ENCODE assay signal across 6 fruit fly cellular contexts in genomic region chrX:15886411-15887246, dm6.
TF ChIP-seq lines count a peak whose summit lies in the region.

No protein-coding gene starts in this region.

- peak; percentile 55 for TF ChIP-seq CTCF in whole organism, embryonic (GFP tag; optimal IDR thresholded peaks at IDR 0.05; lab: Kevin White, UChicago)

TF ChIP-seq in Kc167, 6 proteins besides CTCF, POLR2A, EP300 and RAD21:
- TF ChIP-seq Myc (optimal IDR thresholded peaks at IDR 0.05; lab: Kevin White, UChicago), result no peak
- TF ChIP-seq psq (optimal IDR thresholded peaks at IDR 0.05; lab: Kevin White, UChicago), result peak; percentile 85
- TF ChIP-seq Sin3A (optimal IDR thresholded peaks at IDR 0.05; lab: Kevin White, UChicago), result no peak
- no peak for TF ChIP-seq h (optimal IDR thresholded peaks at IDR 0.05; lab: Kevin White, UChicago)

TF ChIP-seq in whole organism, adult, 20 proteins besides CTCF, POLR2A, EP300 and RAD21 (continues in another document):
- TF ChIP-seq Crg-1 (GFP tag; optimal IDR thresholded peaks at IDR 0.05; lab: Kevin White, UChicago) (peak; percentile 53), Mnt (GFP tag; optimal IDR thresholded peaks at IDR 0.05; lab: Kevin White, UChicago) (peak; percentile 78), CG7101 (tag; optimal IDR thresholded peaks at IDR 0.05; lab: Kevin White, UChicago) (peak; percentile 67), toe (GFP tag; optimal IDR thresholded peaks at IDR 0.05; lab: Kevin White, UChicago) (no peak), CG12768 (GFP tag; optimal IDR thresholded peaks at IDR 0.05; lab: Kevin White, UChicago) (peak; percentile 37), cic (GFP tag; optimal IDR thresholded peaks at IDR 0.05; lab: Kevin White, UChicago) (peak; percentile 93), CG5204 (GFP tag; optimal IDR thresholded peaks at IDR 0.05; lab: Kevin White, UChicago) (no peak), Hr96 (GFP tag; optimal IDR thresholded peaks at IDR 0.05; lab: Kevin White, UChicago) (no peak), bab1 (GFP tag; optimal IDR thresholded peaks at IDR 0.05; lab: Kevin White, UChicago) (peak; percentile 43), CG1620 (GFP tag; optimal IDR thresholded peaks at IDR 0.05; lab: Kevin White, UChicago) (peak; percentile 42), cnc (optimal IDR thresholded peaks at IDR 0.05; lab: Kevin White, UChicago) (no peak), ovo (GFP tag; optimal IDR thresholded peaks at IDR 0.05; lab: Kevin White, UChicago) (no peak), CG33017 (tag; optimal IDR thresholded peaks at IDR 0.05; lab: Kevin White, UChicago) (peak; percentile 63), CG14711 (tag; optimal IDR thresholded peaks at IDR 0.05; lab: Kevin White, UChicago) (peak; percentile 58), Clk (GFP tag; optimal IDR thresholded peaks at IDR 0.05; lab: Kevin White, UChicago) (no peak), CG11617 (GFP tag; optimal IDR thresholded peaks at IDR 0.05; lab: Kevin White, UChicago) (peak; percentile 88), CG7045 (GFP tag; optimal IDR thresholded peaks at IDR 0.05; lab: Kevin White, UChicago) (no peak), pad (GFP tag; optimal IDR thresholded peaks at IDR 0.05; lab: Kevin White, UChicago) (peak; percentile 2)

TF ChIP-seq in whole organism, embryonic, 481 proteins besides CTCF, POLR2A, EP300 and RAD21 (continues in another document):
- TF ChIP-seq CG8089 (GFP tag; optimal IDR thresholded peaks at IDR 0.05; lab: Kevin White, UChicago) (no peak), CG10654 (GFP tag; optimal IDR thresholded peaks at IDR 0.05; lab: Kevin White, UChicago) (no peak), tup (GFP tag; optimal IDR thresholded peaks at IDR 0.05; lab: Kevin White, UChicago) (no peak), CG4707 (GFP tag; optimal IDR thresholded peaks at IDR 0.05; lab: Kevin White, UChicago) (no peak), HHEX (GFP tag; optimal IDR thresholded peaks at IDR 0.05; lab: Kevin White, UChicago) (no peak), gem (tag; optimal IDR thresholded peaks at IDR 0.05; lab: Kevin White, UChicago) (no peak), CG8765 (GFP tag; IDR thresholded peaks at IDR 0.05; lab: Robert Waterston, UW) (no peak), pfk (GFP tag; optimal IDR thresholded peaks at IDR 0.05; lab: Kevin White, UChicago) (no peak), CG11456 (GFP tag; IDR thresholded peaks at IDR 0.05; lab: Robert Waterston, UW) (no peak), Hsf (GFP tag; optimal IDR thresholded peaks at IDR 0.05; lab: Kevin White, UChicago) (no peak), CG11696 (GFP tag; IDR thresholded peaks at IDR 0.05; lab: Robert Waterston, UW) (no peak), CG1602 (GFP tag; optimal IDR thresholded peaks at IDR 0.05; lab: Kevin White, UChicago) (no peak), bcd (GFP tag; optimal IDR thresholded peaks at IDR 0.05; lab: Kevin White, UChicago) (no peak), CG10321 (GFP tag; IDR thresholded peaks at IDR 0.05; lab: Robert Waterston, UW) (peak; percentile 93), NC2α (GFP tag; optimal IDR thresholded peaks at IDR 0.05; lab: Kevin White, UChicago) (no peak), CG8924 (tag; optimal IDR thresholded peaks at IDR 0.05; lab: Kevin White, UChicago) (peak; percentile 13), bsh (GFP tag; optimal IDR thresholded peaks at IDR 0.05; lab: Kevin White, UChicago) (peak in 1 of 2 experiments; percentile 95), Dek (tag; optimal IDR thresholded peaks at IDR 0.05; lab: Kevin White, UChicago) (no peak), usp (GFP tag; optimal IDR thresholded peaks at IDR 0.05; lab: Kevin White, UChicago) (no peak)

TF ChIP-seq in whole organism, prepupa, 60 proteins besides CTCF, POLR2A, EP300 and RAD21 (continues in another document):
- TF ChIP-seq CG6854 (GFP tag; optimal IDR thresholded peaks at IDR 0.05; lab: Kevin White, UChicago) (peak; percentile 89), Ets21C (GFP tag; optimal IDR thresholded peaks at IDR 0.05; lab: Kevin White, UChicago) (no peak), CG15336 (GFP tag; IDR thresholded peaks at IDR 0.05; lab: Robert Waterston, UW) (peak; percentile 91), achi (GFP tag; optimal IDR thresholded peaks at IDR 0.05; lab: Kevin White, UChicago) (no peak), Eip78C (GFP tag; lab: Kevin White, UChicago) (peak; percentile 76), CG34406 (GFP tag; optimal IDR thresholded peaks at IDR 0.05; lab: Kevin White, UChicago) (peak; percentile 74), CG6808 (GFP tag; optimal IDR thresholded peaks at IDR 0.05; lab: Kevin White, UChicago) (peak; percentile 94), fd59A (GFP tag; optimal IDR thresholded peaks at IDR 0.05; lab: Kevin White, UChicago) (peak; percentile 68), Sox102F (GFP tag; optimal IDR thresholded peaks at IDR 0.05; lab: Kevin White, UChicago) (no peak), CG6792 (GFP tag; optimal IDR thresholded peaks at IDR 0.05; lab: Kevin White, UChicago) (peak; percentile 39), fd85E (GFP tag; optimal IDR thresholded peaks at IDR 0.05; lab: Kevin White, UChicago) (peak; percentile 43), Hr38 (GFP tag; optimal IDR thresholded peaks at IDR 0.05; lab: Kevin White, UChicago) (no peak), Blimp-1 (GFP tag; optimal IDR thresholded peaks at IDR 0.05; lab: Kevin White, UChicago) (no peak), CG10631 (GFP tag; optimal IDR thresholded peaks at IDR 0.05; lab: Kevin White, UChicago) (no peak), topi (GFP tag; optimal IDR thresholded peaks at IDR 0.05; lab: Kevin White, UChicago) (no peak), CG11762 (GFP tag; optimal IDR thresholded peaks at IDR 0.05; lab: Kevin White, UChicago; ENCODE audit: insufficient read depth) (peak; percentile 46), Eip93F (GFP tag; optimal IDR thresholded peaks at IDR 0.05; lab: Kevin White, UChicago) (peak; percentile 79), CG6163 (GFP tag; IDR thresholded peaks at IDR 0.05; lab: Robert Waterston, UW) (peak; percentile 98), fkh (GFP tag; optimal IDR thresholded peaks at IDR 0.05; lab: Kevin White, UChicago) (peak; percentile 87)

TF ChIP-seq in whole organism, pupa, 21 proteins besides CTCF, POLR2A, EP300 and RAD21 (continues in another document):
- TF ChIP-seq fd96Ca (GFP tag; IDR thresholded peaks at IDR 0.05; lab: Robert Waterston, UW) (peak; percentile 91), Ets98B (GFP tag; IDR thresholded peaks at IDR 0.05; lab: Robert Waterston, UW) (peak; percentile 94), CG10348 (GFP tag; IDR thresholded peaks at IDR 0.05; lab: Robert Waterston, UW) (no peak), CG15710 (tag; optimal IDR thresholded peaks at IDR 0.05; lab: Kevin White, UChicago) (peak; percentile 91), CG32121 (GFP tag; IDR thresholded peaks at IDR 0.05; lab: Robert Waterston, UW) (peak; percentile 91), Snoo (tag; optimal IDR thresholded peaks at IDR 0.05; lab: Kevin White, UChicago) (peak; percentile 54), CG8301 (tag; optimal IDR thresholded peaks at IDR 0.05; lab: Kevin White, UChicago) (peak; percentile 81), CG34367 (tag; optimal IDR thresholded peaks at IDR 0.05; lab: Kevin White, UChicago) (peak; percentile 94), CG4496 (GFP tag; IDR thresholded peaks at IDR 0.05; lab: Robert Waterston, UW) (peak; percentile 94), CG8159 (tag; optimal IDR thresholded peaks at IDR 0.05; lab: Kevin White, UChicago) (peak; percentile 86), rn (GFP tag; IDR thresholded peaks at IDR 0.05; lab: Robert Waterston, UW) (peak; percentile 57), CG14655 (GFP tag; optimal IDR thresholded peaks at IDR 0.05; lab: Kevin White, UChicago) (peak; percentile 34), CG9948 (tag; optimal IDR thresholded peaks at IDR 0.05; lab: Kevin White, UChicago) (peak; percentile 79), CG17806 (tag; optimal IDR thresholded peaks at IDR 0.05; lab: Kevin White, UChicago) (peak; percentile 84), Pif1B (GFP tag; optimal IDR thresholded peaks at IDR 0.05; lab: Kevin White, UChicago) (peak; percentile 91), D1 (tag; optimal IDR thresholded peaks at IDR 0.05; lab: Kevin White, UChicago) (no peak), CG13204 (GFP tag; optimal IDR thresholded peaks at IDR 0.05; lab: Kevin White, UChicago) (peak; percentile 91), EcR (GFP tag; optimal IDR thresholded peaks at IDR 0.05; lab: Kevin White, UChicago) (peak; percentile 65), CG12605 (GFP tag; IDR thresholded peaks at IDR 0.05; lab: Robert Waterston, UW) (peak; percentile 97), gl (tag; optimal IDR thresholded peaks at IDR 0.05; lab: Kevin White, UChicago) (peak; percentile 97)

TF ChIP-seq in whole organism, wandering third instar larva, 38 proteins besides CTCF, POLR2A, EP300 and RAD21:
- TF ChIP-seq CG32264 (GFP tag; optimal IDR thresholded peaks at IDR 0.05; lab: Kevin White, UChicago) (peak; percentile 38), sage (GFP tag; optimal IDR thresholded peaks at IDR 0.05; lab: Kevin White, UChicago) (peak; percentile 67), br (GFP tag; optimal IDR thresholded peaks at IDR 0.05; lab: Kevin White, UChicago) (peak; percentile 21), HLH106 (tag; optimal IDR thresholded peaks at IDR 0.05; lab: Kevin White, UChicago) (no peak), psq (GFP tag; optimal IDR thresholded peaks at IDR 0.05; lab: Kevin White, UChicago) (peak; percentile 100), Rel (GFP tag; optimal IDR thresholded peaks at IDR 0.05; lab: Kevin White, UChicago) (peak; percentile 35), Rel (tag; optimal IDR thresholded peaks at IDR 0.05; lab: Kevin White, UChicago) (peak; percentile 38), Hnf4 (GFP tag; optimal IDR thresholded peaks at IDR 0.05; lab: Kevin White, UChicago) (no peak), Sp1 (GFP tag; optimal IDR thresholded peaks at IDR 0.05; lab: Kevin White, UChicago) (peak; percentile 84)
